Worm (Caenorhabditis elegans) whole organism, young adult: ENCODE data around the gene ZK1193.2.

Source experiments
- ccch-3 ChIP-seq: fragments of 200-800 bp; sonication (Bioruptor generic); optimal IDR thresholded peaks from 2 replicates; lab custom pipeline; 2018; ENCODE audit warnings: mild to moderate bottlenecking, missing genetic modification characterization, missing compliant biosample characterization
- dox-1 ChIP-seq: fragments of 200-800 bp; sonication (Bioruptor generic); IDR thresholded peaks from 2 replicates; pipeline ENCODE4 v1.3.6; 2022; ENCODE audit warnings: missing genetic modification reagents, missing genetic modification characterization, missing compliant biosample characterization
- gei-17 ChIP-seq: fragments of 200-800 bp; sonication (Bioruptor generic); optimal IDR thresholded peaks from 2 replicates; lab custom pipeline; 2018; ENCODE audit warnings: mild to moderate bottlenecking, missing genetic modification characterization, missing compliant biosample characterization
- let-607 ChIP-seq, 2 experiments: fragments of 200-800 bp in 1 of 2; sonication (Bioruptor generic) in 1 of 2; sonication (generic microtip) in 1 of 2; optimal IDR thresholded peaks; 2 replicates each; lab custom pipeline; 2016 to 2018; ENCODE audit warnings: mild to moderate bottlenecking in 2 of 2, missing compliant biosample characterization in 2 of 2, missing genetic modification characterization in 2 of 2, moderate library complexity in 2 of 2, missing genotype in 1 of 2
- lsy-27 ChIP-seq: sonication (generic microtip); optimal IDR thresholded peaks from 2 replicates; lab custom pipeline; 2017; ENCODE audit warnings: missing genetic modification characterization, mild to moderate bottlenecking, missing compliant biosample characterization, antibody characterized with exemption, missing genotype, borderline replicate concordance; ENCODE audit not compliant: insufficient read depth
- madf-8 ChIP-seq: fragments of 200-800 bp; sonication (Bioruptor generic); conservative IDR thresholded peaks from 2 replicates; pipeline ENCODE4 v1.3.6; 2022; ENCODE audit warnings: missing genetic modification reagents, missing genetic modification characterization, missing compliant biosample characterization
- nhr-120 ChIP-seq: fragments of 200-800 bp; sonication (Bioruptor generic); IDR thresholded peaks from 2 replicates; pipeline ENCODE4 v1.3.6; 2022; ENCODE audit warnings: missing genetic modification characterization, missing compliant biosample characterization
- nhr-179 ChIP-seq: sonication (generic microtip); optimal IDR thresholded peaks from 2 replicates; lab custom pipeline; 2016; ENCODE audit warnings: mild to moderate bottlenecking, missing genetic modification characterization, missing compliant biosample characterization
- nhr-27 ChIP-seq: fragments of 200-800 bp; sonication (Bioruptor generic); optimal IDR thresholded peaks from 2 replicates; lab custom pipeline; 2018; ENCODE audit warnings: mild to moderate bottlenecking, missing genetic modification characterization, moderate library complexity, missing compliant biosample characterization
- pha-4 ChIP-seq: fragments of 150-350 bp; sonication (generic microtip); optimal IDR thresholded peaks from 2 replicates; lab custom pipeline; 2014; ENCODE audit warnings: missing biosample characterization, missing genetic modification reagents, missing genetic modification characterization
- tbp1 ChIP-seq: fragments of 200-800 bp; sonication (Bioruptor generic); optimal IDR thresholded peaks from 2 replicates; lab custom pipeline; 2018; ENCODE audit warnings: mild to moderate bottlenecking, missing genetic modification characterization, missing compliant biosample characterization
- tlf-1 ChIP-seq: fragments of 200-800 bp; sonication (Bioruptor generic); optimal IDR thresholded peaks from 2 replicates; lab custom pipeline; 2018; ENCODE audit warnings: mild to moderate bottlenecking, missing genetic modification characterization, missing compliant biosample characterization

DNA sequence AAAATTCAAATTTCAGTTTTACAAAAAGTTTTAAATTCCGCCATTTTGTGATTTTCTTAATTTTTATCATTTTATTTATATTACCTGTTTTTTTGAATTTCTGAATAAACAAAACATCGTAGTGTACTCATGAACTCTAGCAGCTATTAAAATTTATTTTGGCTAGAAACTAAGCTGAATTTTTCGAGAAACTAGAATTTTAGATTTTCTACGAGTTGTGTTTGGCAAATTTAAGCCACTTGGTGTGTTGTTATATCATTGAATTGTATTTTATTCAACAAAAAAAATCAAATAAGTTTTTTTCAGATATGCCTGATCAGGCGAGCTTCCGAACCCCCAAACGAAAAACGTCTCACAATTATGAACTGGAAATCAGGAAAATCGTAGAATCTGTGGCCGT lies 28.2 kb downstream of the ZK1193.2 start, which contains the start of gene R04A9.6:
- TF ChIP-seq dox-1 (GFP tag; lab: Robert Waterston, UW) = no peak
- TF ChIP-seq nhr-120 (GFP tag; lab: Robert Waterston, UW) = no peak
- no peak for TF ChIP-seq tlf-1 (GFP tag; lab: Kevin White, UChicago)
- TF ChIP-seq lsy-27 = no peak
- TF ChIP-seq madf-8 (GFP tag; lab: Robert Waterston, UW) = no peak
- TF ChIP-seq tbp1 (GFP tag; lab: Kevin White, UChicago) = no peak
- TF ChIP-seq ccch-3 = no peak
- TF ChIP-seq nhr-179 (tag; lab: Kevin White, UChicago) = no peak
- no peak for TF ChIP-seq gei-17 (GFP tag; lab: Kevin White, UChicago)
- no peak for TF ChIP-seq nhr-27 (tag; lab: Kevin White, UChicago)
- no peak for TF ChIP-seq pha-4 (tag; lab: Kevin White, UChicago)
- TF ChIP-seq let-607 (tag; optimal IDR thresholded peaks at IDR 0.05; lab: Kevin White, UChicago) = no peak
